Worm (Caenorhabditis elegans): Measurements from ENCODE around the gene F25G6.9.

The F25G6.9 gene

DNA sequence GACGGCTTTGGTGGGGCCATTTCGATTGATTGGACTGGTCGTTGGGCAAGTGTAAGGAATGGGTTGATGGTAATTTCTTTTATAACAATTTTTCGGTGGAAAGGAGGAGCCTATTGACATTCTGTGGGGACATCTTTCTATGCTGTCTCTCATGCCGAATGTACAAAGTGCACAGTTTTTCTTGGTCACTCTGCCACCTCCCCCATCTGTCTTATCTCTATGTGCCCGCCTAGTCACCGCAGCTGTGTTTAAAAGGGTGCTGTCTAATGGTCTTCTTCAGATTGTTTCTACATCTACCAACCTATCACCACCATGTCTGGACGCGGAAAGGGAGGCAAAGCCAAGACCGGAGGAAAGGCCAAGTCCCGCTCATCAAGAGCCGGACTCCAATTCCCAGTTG is 36.7 kb downstream of the F25G6.9 start, which contains the start of the genes his-8 and his-7:
his-8 (minus strand) TSS at position 20 of the 400 bp plus-strand sequence.
his-7 (plus strand) TSS at position 313 of the 400 bp plus-strand sequence.
- TF ChIP-seq madf-6 (GFP tag; IDR thresholded peaks at IDR 0.05), result peak; percentile 5; the same call in 1 of the 2 replicates

DNA sequence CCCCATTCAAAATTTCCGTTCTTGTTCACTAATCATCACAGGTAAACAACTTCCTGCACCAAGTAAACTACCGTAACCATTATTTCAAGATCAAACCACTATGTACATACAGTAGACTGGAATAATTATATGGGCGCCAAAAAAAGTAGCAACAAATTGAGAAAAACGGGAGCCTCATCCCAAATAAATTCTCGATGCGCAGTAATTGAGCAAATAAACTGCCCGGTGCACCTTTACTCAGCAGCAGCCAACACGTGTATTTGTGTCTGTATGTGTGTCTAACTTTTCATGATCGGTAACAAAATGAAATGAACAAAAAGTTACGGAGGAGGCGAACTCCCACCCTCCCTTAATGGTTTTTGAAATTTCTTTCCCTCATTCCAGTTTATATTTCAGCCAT is 40.6 kb downstream of the F25G6.9 start, which contains the start of gene otpl-5:
otpl-5 (plus strand) TSS at position 301 of the 400 bp plus-strand sequence.
- TF ChIP-seq nfyb-1 (GFP tag; IDR thresholded peaks at IDR 0.05) (no peak), snpc-1.3 (tag; optimal IDR thresholded peaks at IDR 0.05; ENCODE audit: insufficient read depth) (no peak), F49E8.2 (tag; optimal IDR thresholded peaks at IDR 0.05; ENCODE audit: insufficient read depth) (no peak), fkh-3 (tag; optimal IDR thresholded peaks at IDR 0.05) (no peak), ceh-91 (GFP tag; IDR thresholded peaks at IDR 0.05) (no peak), F23B12.7 (tag; optimal IDR thresholded peaks at IDR 0.05; ENCODE audit: insufficient read depth) (no peak), lsl-1 (GFP tag; optimal IDR thresholded peaks at IDR 0.05) (no peak), hmg-20 (GFP tag; IDR thresholded peaks at IDR 0.05) (no peak), K11D2.4 (GFP tag; IDR thresholded peaks at IDR 0.05) (no peak)

DNA sequence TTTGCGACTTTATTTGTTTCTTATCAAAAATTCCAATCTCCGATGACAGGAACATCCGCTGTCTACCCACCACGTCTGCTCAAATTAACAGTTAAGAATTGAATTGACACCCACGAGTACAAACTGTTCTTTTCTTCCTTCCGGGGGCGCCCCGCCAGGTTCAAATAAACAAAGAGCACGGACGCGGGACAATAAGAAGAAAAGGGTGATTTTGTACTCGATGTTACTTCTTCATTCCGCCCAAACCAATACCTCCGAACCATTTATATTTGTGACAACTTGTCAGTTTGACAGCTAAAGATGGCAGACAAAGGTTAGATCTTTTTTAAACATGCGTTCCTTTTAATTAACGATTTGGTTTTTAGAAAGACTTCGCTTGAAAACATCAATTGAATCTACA is 44.0 kb downstream of the F25G6.9 start, which contains the start of gene otpl-6:
otpl-6 (plus strand) TSS at position 301 of the 400 bp plus-strand sequence.
- TF ChIP-seq snpc-3.4 (tag; optimal IDR thresholded peaks at IDR 0.05), result no peak
- TF ChIP-seq snpc-4 (GFP tag; optimal IDR thresholded peaks at IDR 0.05), result no peak
- no peak for TF ChIP-seq snpc-4 (tag; optimal IDR thresholded peaks at IDR 0.05)
- TF ChIP-seq B0035.1 (tag; optimal IDR thresholded peaks at IDR 0.05), result no peak
- TF ChIP-seq T26A5.8 (tag; optimal IDR thresholded peaks at IDR 0.05), result no peak
- no peak for TF ChIP-seq bed-2 (GFP tag; IDR thresholded peaks at IDR 0.05)
- no peak for TF ChIP-seq die-1 (tag; optimal IDR thresholded peaks at IDR 0.05)
- no peak for TF ChIP-seq ets-4 (GFP tag; optimal IDR thresholded peaks at IDR 0.05)
- TF ChIP-seq Y56A3A.18 (GFP tag; IDR thresholded peaks at IDR 0.05), result no peak
- no peak for TF ChIP-seq somi-1 (GFP tag; optimal IDR thresholded peaks at IDR 0.05)
- TF ChIP-seq ztf-28 (GFP tag; IDR thresholded peaks at IDR 0.05), result no peak
- no peak for TF ChIP-seq zfh-2 (GFP tag; conservative IDR thresholded peaks at IDR 0.05)
- no peak for TF ChIP-seq snpc-1.3 (tag; optimal IDR thresholded peaks at IDR 0.05; ENCODE audit: insufficient read depth)
- TF ChIP-seq nhr-90 (tag; optimal IDR thresholded peaks at IDR 0.05), result no peak
- no peak for TF ChIP-seq tlf-1 (GFP tag; optimal IDR thresholded peaks at IDR 0.05)
- TF ChIP-seq snpc-1.1 (tag; optimal IDR thresholded peaks at IDR 0.05; ENCODE audit: insufficient read depth), result no peak
- TF ChIP-seq nhr-179 (tag; optimal IDR thresholded peaks at IDR 0.05), result no peak
- no peak for TF ChIP-seq gei-17 (GFP tag; optimal IDR thresholded peaks at IDR 0.05)

DNA sequence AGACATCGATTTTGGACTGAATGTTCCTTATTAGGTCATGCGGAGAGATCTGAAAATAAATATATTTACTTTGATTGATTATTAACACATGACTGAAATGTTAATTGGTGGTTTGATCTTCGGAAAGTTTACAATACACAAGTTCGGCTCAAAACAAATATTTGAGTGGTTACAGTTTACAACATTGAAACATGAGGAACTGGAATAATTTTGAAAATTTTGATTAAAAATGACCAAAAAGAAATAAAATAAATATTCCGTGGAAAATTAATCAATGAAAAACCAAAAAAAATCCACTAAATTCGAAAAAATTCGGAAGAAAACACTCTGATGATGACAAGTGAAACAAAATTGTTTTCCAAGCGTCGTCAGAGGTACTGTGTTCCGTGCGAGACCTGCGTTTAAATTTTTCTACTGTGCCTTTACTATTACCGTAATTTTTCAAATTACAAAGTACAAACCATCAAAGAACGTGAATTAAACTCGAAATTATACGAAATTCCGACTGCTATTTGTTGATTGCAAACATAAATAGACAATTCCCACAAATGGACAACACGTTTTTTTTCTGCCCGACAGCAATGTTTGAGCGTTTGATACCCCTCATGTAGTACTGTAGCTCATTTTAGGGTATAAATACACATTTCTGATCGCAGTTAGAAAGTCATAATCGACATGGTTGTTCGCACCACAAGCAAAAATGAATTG is 48.8 kb downstream of the F25G6.9 start, which contains the start of the genes F45F2.11 and otpl-7:
F45F2.11 (minus strand) TSS at position 51 of the 708 bp plus-strand sequence.
otpl-7 (plus strand) TSS at position 658 of the 708 bp plus-strand sequence.
- TF ChIP-seq fkh-3 (tag; optimal IDR thresholded peaks at IDR 0.05) (no peak), tlf-1 (GFP tag; optimal IDR thresholded peaks at IDR 0.05) (no peak), F23B12.7 (tag; optimal IDR thresholded peaks at IDR 0.05; ENCODE audit: insufficient read depth) (no peak), efl-1 (GFP tag; optimal IDR thresholded peaks at IDR 0.05) (peak; percentile 2), ceh-27 (GFP tag; optimal IDR thresholded peaks at IDR 0.05) (no peak), athp-1 (tag; optimal IDR thresholded peaks at IDR 0.05) (no peak), lsl-1 (GFP tag; optimal IDR thresholded peaks at IDR 0.05) (peak; percentile 94), madf-6 (GFP tag; IDR thresholded peaks at IDR 0.05) (peak; percentile 89), ztf-26 (tag; optimal IDR thresholded peaks at IDR 0.05) (no peak), madf-3 (GFP tag; IDR thresholded peaks at IDR 0.05) (0 out of 2 replicates have a peak, but pooled peaks have one; percentile 35), F33H1.4 (GFP tag; IDR thresholded peaks at IDR 0.05) (peak; percentile 91), madf-8 (GFP tag; conservative IDR thresholded peaks at IDR 0.05) (peak; percentile 50), dpff-1 (tag; optimal IDR thresholded peaks at IDR 0.05) (no peak), pbrm-1 (GFP tag; IDR thresholded peaks at IDR 0.05) (no peak), attf-3 (GFP tag; conservative IDR thresholded peaks at IDR 0.05) (no peak), tbp1 (GFP tag; optimal IDR thresholded peaks at IDR 0.05) (peak; percentile 8), him-1 (tag; optimal IDR thresholded peaks at IDR 0.05) (peak; percentile 69), xnd-1 (tag; optimal IDR thresholded peaks at IDR 0.05) (peak; percentile 94), D2030.7 (GFP tag; IDR thresholded peaks at IDR 0.05) (peak; percentile 28; the same call in 1 of the 2 replicates), rcor-1 (GFP tag; IDR thresholded peaks at IDR 0.05) (no peak)

Measured in whole organism, young adult.